Worm (Caenorhabditis elegans): ENCODE measurements around the gene mfsd-13.2.

Gene mfsd-13.2

ce11 chrII:7183493-7184272, 18.0 kb upstream of the mfsd-13.2 start, which contains the start of gene pdl-1 (continued):
- TF ChIP-seq mxl-1 (tag; optimal IDR thresholded peaks at IDR 0.05) = peak; percentile 75

ce11 chrII:7182630-7183029, 17.0 kb upstream of the mfsd-13.2 start:
- TF ChIP-seq nhr-80 (tag; optimal IDR thresholded peaks at IDR 0.05) = no peak
- no peak for TF ChIP-seq hrde-1 (tag; optimal IDR thresholded peaks at IDR 0.05; ENCODE audit: borderline replicate concordance)
- TF ChIP-seq atf-7 (tag; optimal IDR thresholded peaks at IDR 0.05) = no peak
- no peak for TF ChIP-seq Y95B8A.8 (GFP tag; IDR thresholded peaks at IDR 0.05)
- no peak for TF ChIP-seq ztf-6 (GFP tag; IDR thresholded peaks at IDR 0.05)
- no peak for TF ChIP-seq madf-8 (GFP tag; conservative IDR thresholded peaks at IDR 0.05)
- no peak for TF ChIP-seq mxl-1 (tag; optimal IDR thresholded peaks at IDR 0.05)
- TF ChIP-seq mcd-1 (GFP tag; IDR thresholded peaks at IDR 0.05) = no peak
- TF ChIP-seq sea-2 (GFP tag; IDR thresholded peaks at IDR 0.05) = no peak
- no peak for TF ChIP-seq Y53G8AR.9 (GFP tag; conservative IDR thresholded peaks at IDR 0.05)
- no peak for TF ChIP-seq lin-40 (tag; optimal IDR thresholded peaks at IDR 0.05)
- no peak for TF ChIP-seq lir-1 (GFP tag; conservative IDR thresholded peaks at IDR 0.05)
- TF ChIP-seq Y79H2A.3 (GFP tag; conservative IDR thresholded peaks at IDR 0.05) = no peak

ce11 chrII:7176108-7176507, 10.5 kb upstream of the mfsd-13.2 start:
- no peak for TF ChIP-seq T07F8.4 (tag; optimal IDR thresholded peaks at IDR 0.05)
- TF ChIP-seq ceh-27 (GFP tag; optimal IDR thresholded peaks at IDR 0.05) = peak; percentile 18

- TF ChIP-seq cebp-1 (GFP tag; IDR thresholded peaks at IDR 0.05) (no peak), cebp-1 (tag; optimal IDR thresholded peaks at IDR 0.05) (no peak), Y56A3A.18 (GFP tag; IDR thresholded peaks at IDR 0.05) (no peak), ceh-91 (GFP tag; IDR thresholded peaks at IDR 0.05) (no peak), Y53F4B.3 (GFP tag; IDR thresholded peaks at IDR 0.05) (no peak), nhr-27 (tag; optimal IDR thresholded peaks at IDR 0.05) (no peak), dpl-1 (GFP tag; optimal IDR thresholded peaks at IDR 0.05) (no peak), snpc-1.1 (tag; optimal IDR thresholded peaks at IDR 0.05; ENCODE audit: insufficient read depth) (no peak), nhr-90 (tag; optimal IDR thresholded peaks at IDR 0.05) (no peak), hlh-12 (tag; optimal IDR thresholded peaks at IDR 0.05) (no peak), ztf-25 (GFP tag; IDR thresholded peaks at IDR 0.05) (no peak), sptf-2 (GFP tag; optimal IDR thresholded peaks at IDR 0.05) (no peak), lin-26 (GFP tag; IDR thresholded peaks at IDR 0.05) (no peak), aptf-3 (GFP tag; IDR thresholded peaks at IDR 0.05) (no peak), cebp-2 (GFP tag; IDR thresholded peaks at IDR 0.05) (no peak), attf-6 (GFP tag; IDR thresholded peaks at IDR 0.05) (no peak)
These were observed 9.2 kb upstream of the mfsd-13.2 start, which contains the start of gene glc-4 for ce11 chrII:7174843-7175242. Gene glc-4, minus strand, starts transcription at chrII:7174943.

ce11 chrII:7171305-7171998, 5.8 kb upstream of the mfsd-13.2 start, which contains the start of gene dyf-13:
Gene dyf-13, minus strand, starts transcription at chrII:7171355.
- no peak for TF ChIP-seq bed-1 (GFP tag; IDR thresholded peaks at IDR 0.05)
- 0 out of 2 replicates have a peak, but pooled peaks have one; percentile 60 for TF ChIP-seq aptf-2 (GFP tag; conservative IDR thresholded peaks at IDR 0.05)
- TF ChIP-seq snpc-4 (GFP tag; optimal IDR thresholded peaks at IDR 0.05) = peak; percentile 70
- peak in 3 of 4 experiments; percentile 82 to 86 (median 84) for TF ChIP-seq snpc-4 (tag; optimal IDR thresholded peaks at IDR 0.05)
- TF ChIP-seq ztf-25 (GFP tag; IDR thresholded peaks at IDR 0.05) = 0 out of 2 replicates have a peak, but pooled peaks have one; percentile 30
- no peak for TF ChIP-seq ZK185.1 (tag; optimal IDR thresholded peaks at IDR 0.05; ENCODE audit: poor library complexity, severe bottlenecking)
- no peak for TF ChIP-seq hlh-12 (tag; optimal IDR thresholded peaks at IDR 0.05)
- 0 out of 2 replicates have a peak, but pooled peaks have one; percentile 41 for TF ChIP-seq egl-18 (GFP tag; IDR thresholded peaks at IDR 0.05)
- TF ChIP-seq pha-4 (tag; optimal IDR thresholded peaks at IDR 0.05) = no peak
- TF ChIP-seq nfyb-1 (GFP tag; IDR thresholded peaks at IDR 0.05) = no peak
- peak; percentile 45 for TF ChIP-seq snpc-3.4 (tag; optimal IDR thresholded peaks at IDR 0.05)
- TF ChIP-seq snpc-1.1 (tag; optimal IDR thresholded peaks at IDR 0.05; ENCODE audit: insufficient read depth) = peak; percentile 86
